Worm (Caenorhabditis elegans): ENCODE measurements around the gene srv-21.

The srv-21 gene

DNA sequence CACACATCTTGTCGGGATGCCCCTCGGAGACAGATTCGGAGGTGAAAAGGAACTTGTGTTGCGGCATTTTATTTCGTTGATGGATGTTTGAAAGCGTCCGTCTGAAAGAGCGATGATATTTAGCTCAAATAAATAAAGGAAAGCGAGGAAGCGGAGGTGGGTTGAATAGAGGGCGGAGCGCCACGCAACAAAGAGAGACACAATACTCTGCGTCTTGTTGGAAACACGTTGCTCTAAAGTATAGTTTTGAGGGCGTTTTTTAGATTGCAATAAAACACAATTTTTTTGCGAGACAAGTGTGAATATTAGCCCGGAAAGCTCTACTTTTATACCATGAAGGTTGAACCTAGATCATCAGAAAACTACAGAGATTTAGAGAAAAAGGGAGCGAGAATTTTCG, 30.9 kb downstream of the srv-21 start, which contains the start of gene sams-4:
Gene sams-4, minus strand, starts transcription at position 101 of the 400 bp plus-strand sequence.
- TF ChIP-seq lsy-2 (tag; optimal IDR thresholded peaks at IDR 0.05) (no peak), zip-2 (tag; optimal IDR thresholded peaks at IDR 0.05) (no peak), saeg-2 (GFP tag; IDR thresholded peaks at IDR 0.05) (no peak), fkh-10 (GFP tag; optimal IDR thresholded peaks at IDR 0.05) (no peak), ztf-11 (tag; optimal IDR thresholded peaks at IDR 0.05) (no peak), hif-1 (tag; optimal IDR thresholded peaks at IDR 0.05) (no peak), ceh-44 (GFP tag; IDR thresholded peaks at IDR 0.05) (no peak), zfp-3 (GFP tag; conservative IDR thresholded peaks at IDR 0.05) (no peak), ZK337.2 (GFP tag; IDR thresholded peaks at IDR 0.05) (no peak), Y105C5A.15 (GFP tag; IDR thresholded peaks at IDR 0.05) (no peak)

- TF ChIP-seq aha-1 (tag), result peak; percentile 5
- no peak for TF ChIP-seq lin-1 (GFP tag; IDR thresholded peaks at IDR 0.05)
Measured at ce11 chrIV:5842905-5843304, 34.2 kb downstream of the srv-21 start.

- TF ChIP-seq hif-1 (tag; optimal IDR thresholded peaks at IDR 0.05) (no peak), duxl-1 (tag; optimal IDR thresholded peaks at IDR 0.05; ENCODE audit: poor library complexity) (no peak), dmd-8 (GFP tag; IDR thresholded peaks at IDR 0.05) (no peak), ZK546.5 (tag; optimal IDR thresholded peaks at IDR 0.05) (no peak), R02D3.7 (tag; optimal IDR thresholded peaks at IDR 0.05) (no peak), nhr-102 (tag; optimal IDR thresholded peaks at IDR 0.05) (no peak), fos-1 (tag; optimal IDR thresholded peaks at IDR 0.05) (no peak), lin-29 (GFP tag; IDR thresholded peaks at IDR 0.05) (no peak), sdz-12 (GFP tag; optimal IDR thresholded peaks at IDR 0.05) (no peak), pha-4 (GFP tag; IDR thresholded peaks at IDR 0.05) (no peak), pha-4 (tag; optimal IDR thresholded peaks at IDR 0.05) (no peak), mxl-3 (GFP tag; optimal IDR thresholded peaks at IDR 0.05) (no peak), Y48G9A.11 (GFP tag; IDR thresholded peaks at IDR 0.05) (no peak), lim-7 (GFP tag; IDR thresholded peaks at IDR 0.05) (no peak), mep-1 (tag; optimal IDR thresholded peaks at IDR 0.05) (no peak), ceh-82 (tag; optimal IDR thresholded peaks at IDR 0.05) (no peak), madf-5 (GFP tag; IDR thresholded peaks at IDR 0.05) (no peak), daf-19 (GFP tag; conservative IDR thresholded peaks at IDR 0.05) (no peak)
Measured at ce11 chrIV:5839178-5839577, 38.0 kb downstream of the srv-21 start, which contains the start of gene C06E7.2. Gene C06E7.2 (plus strand): TSS chrIV:5839478.

DNA sequence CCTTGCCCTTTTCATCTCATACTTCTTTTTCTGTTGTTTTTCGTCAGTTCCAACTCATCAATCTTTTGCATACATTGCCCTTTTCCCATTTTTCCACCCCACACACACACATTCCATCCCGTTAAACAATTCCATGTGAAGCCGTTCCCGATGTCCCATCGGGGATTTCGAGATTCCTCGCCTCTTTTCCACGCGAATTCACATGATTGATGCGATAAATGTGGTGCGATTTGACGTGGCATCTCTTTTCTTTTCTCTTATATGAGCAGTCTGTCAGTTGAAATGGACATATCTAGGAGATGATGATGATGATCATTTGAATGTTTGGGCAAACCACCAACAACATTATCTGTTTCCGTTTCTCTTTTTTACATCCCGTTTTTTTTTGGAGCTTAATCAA, 43.0 kb downstream of the srv-21 start:
- TF ChIP-seq nhr-10 (tag; optimal IDR thresholded peaks at IDR 0.05), result no peak
- TF ChIP-seq F37D6.2 (tag; optimal IDR thresholded peaks at IDR 0.05), result no peak
- peak in 1 of 2 experiments; percentile 99 for TF ChIP-seq unc-62 (GFP tag; optimal IDR thresholded peaks at IDR 0.05 in 1 of 2)
- no peak for TF ChIP-seq unc-62 (tag; optimal IDR thresholded peaks at IDR 0.05)
- TF ChIP-seq ama-1 (optimal IDR thresholded peaks at IDR 0.05), result no peak
- TF ChIP-seq nhr-42 (GFP tag; IDR thresholded peaks at IDR 0.05), result no peak
- TF ChIP-seq zag-1 (tag; optimal IDR thresholded peaks at IDR 0.05), result no peak
- TF ChIP-seq F49E8.2 (tag; optimal IDR thresholded peaks at IDR 0.05; ENCODE audit: borderline replicate concordance), result no peak

- no peak for TF ChIP-seq ceh-62 (tag; optimal IDR thresholded peaks at IDR 0.05)
- peak; percentile 30 for TF ChIP-seq F49E8.2 (tag; optimal IDR thresholded peaks at IDR 0.05; ENCODE audit: borderline replicate concordance)
- no peak for TF ChIP-seq lsy-2 (tag; optimal IDR thresholded peaks at IDR 0.05)
- TF ChIP-seq snpc-1.2 (GFP tag; IDR thresholded peaks at IDR 0.05), result peak; percentile 84
Measured at ce11 chrIV:5832801-5833200, 44.3 kb downstream of the srv-21 start.
